Fruit fly (Drosophila melanogaster) whole organism, prepupa: ENCODE data around the gene CG6287.
A peak's percentile ranks its signal among the peaks of the same experiment; 100 is the strongest.

ENCODE experiments used
- CG10669 ChIP-seq: fragments of 200-800 bp; sonication (Bioruptor generic); optimal IDR thresholded peaks from 3 replicates; lab custom pipeline; 2018; ENCODE audit warnings: missing biosample characterization, mild to moderate bottlenecking, missing genetic modification characterization, moderate library complexity
- CG11294 ChIP-seq: fragments of 200-800 bp; sonication (Bioruptor generic); IDR thresholded peaks from 2 replicates; pipeline ENCODE4 v1.3.6; 2022; ENCODE audit warnings: missing biosample characterization, missing genetic modification characterization
- CG11762 ChIP-seq: fragments of 200-800 bp; sonication (Bioruptor generic); optimal IDR thresholded peaks from 3 replicates; lab custom pipeline; 2016; ENCODE audit warnings: missing biosample characterization, missing genetic modification characterization; ENCODE audit not compliant: insufficient read depth
- CG11902 ChIP-seq: fragments of 200-800 bp; sonication (Bioruptor generic); optimal IDR thresholded peaks from 3 replicates; lab custom pipeline; 2016; ENCODE audit warnings: missing biosample characterization, missing genetic modification characterization
- CG15336 ChIP-seq: fragments of 200-800 bp; sonication (Bioruptor generic); IDR thresholded peaks from 2 replicates; pipeline ENCODE4 v1.3.6; 2022; ENCODE audit warnings: missing biosample characterization, missing genetic modification characterization
- CG16779 ChIP-seq: fragments of 200-800 bp; sonication (Bioruptor generic); optimal IDR thresholded peaks from 3 replicates; lab custom pipeline; 2017; ENCODE audit warnings: missing biosample characterization, mild to moderate bottlenecking, missing genetic modification characterization
- CG3032 ChIP-seq: fragments of 200-800 bp; optimal IDR thresholded peaks from 2 replicates; lab custom pipeline; 2019; ENCODE audit warnings: missing biosample characterization, mild to moderate bottlenecking, missing genetic modification characterization, moderate library complexity
- CG31627 ChIP-seq: fragments of 200-800 bp; sonication (Bioruptor generic); optimal IDR thresholded peaks from 3 replicates; lab custom pipeline; 2016; ENCODE audit warnings: missing biosample characterization, missing genetic modification characterization
- CG32006 ChIP-seq: fragments of 200-800 bp; sonication (Bioruptor generic); optimal IDR thresholded peaks from 3 replicates; lab custom pipeline; 2017; ENCODE audit warnings: missing biosample characterization, mild to moderate bottlenecking, missing genetic modification characterization
- CG34406 ChIP-seq: fragments of 200-800 bp; sonication (Bioruptor generic); optimal IDR thresholded peaks from 3 replicates; lab custom pipeline; 2016; ENCODE audit warnings: missing biosample characterization, missing genetic modification characterization
- CG3919 ChIP-seq: fragments of 200-800 bp; sonication (Bioruptor generic); optimal IDR thresholded peaks from 3 replicates; lab custom pipeline; 2016; ENCODE audit warnings: missing biosample characterization, missing genetic modification characterization
- CG6163 ChIP-seq: fragments of 200-800 bp; sonication (Bioruptor generic); IDR thresholded peaks from 3 replicates; pipeline ENCODE4 v1.3.6; 2022; ENCODE audit warnings: missing biosample characterization, missing genetic modification characterization
- CG6276 ChIP-seq: fragments of 200-800 bp; sonication (Bioruptor generic); optimal IDR thresholded peaks from 2 replicates; lab custom pipeline; 2017; ENCODE audit warnings: missing biosample characterization, mild to moderate bottlenecking, missing genetic modification characterization
- CG6792 ChIP-seq: fragments of 200-800 bp; sonication (Bioruptor generic); optimal IDR thresholded peaks from 3 replicates; lab custom pipeline; 2016; ENCODE audit warnings: missing biosample characterization, missing genetic modification characterization
- CG6808 ChIP-seq: fragments of 200-800 bp; sonication (Bioruptor generic); optimal IDR thresholded peaks from 3 replicates; lab custom pipeline; 2017; ENCODE audit warnings: missing biosample characterization, missing genetic modification characterization, mild to moderate bottlenecking, moderate library complexity, missing genetic modification reagents
- CG6854 ChIP-seq: fragments of 200-800 bp; sonication (Bioruptor generic); optimal IDR thresholded peaks from 2 replicates; lab custom pipeline; 2017; ENCODE audit warnings: missing biosample characterization, mild to moderate bottlenecking, missing genetic modification characterization
- CG7368 ChIP-seq: fragments of 200-800 bp; sonication (Bioruptor generic); optimal IDR thresholded peaks from 3 replicates; lab custom pipeline; 2016; ENCODE audit warnings: missing biosample characterization, missing genetic modification characterization
- CG8119 ChIP-seq: fragments of 200-800 bp; sonication (Bioruptor generic); IDR thresholded peaks from 3 replicates; pipeline ENCODE4 v1.3.6; 2022; ENCODE audit warnings: missing biosample characterization, missing genetic modification characterization
- CG8319 ChIP-seq: fragments of 200-800 bp; sonication (Bioruptor generic); optimal IDR thresholded peaks from 3 replicates; lab custom pipeline; 2016; ENCODE audit warnings: missing biosample characterization, missing genetic modification characterization
- CG8632 ChIP-seq: fragments of 200-800 bp; sonication (Bioruptor generic); optimal IDR thresholded peaks from 3 replicates; lab custom pipeline; 2016; ENCODE audit warnings: missing biosample characterization, missing genetic modification characterization
- CG9139 ChIP-seq: fragments of 200-800 bp; sonication (Bioruptor generic); optimal IDR thresholded peaks from 3 replicates; lab custom pipeline; 2017; ENCODE audit warnings: missing biosample characterization, mild to moderate bottlenecking, missing genetic modification characterization
- Eip75B ChIP-seq: fragments of 200-800 bp; sonication (Bioruptor generic); optimal IDR thresholded peaks from 3 replicates; lab custom pipeline; 2016; ENCODE audit warnings: missing biosample characterization, missing genetic modification characterization
- Eip78C ChIP-seq: fragments of 200-800 bp; sonication (Bioruptor generic); peaks from one replicate; lab custom pipeline; 2016; ENCODE audit warnings: missing biosample characterization, missing genetic modification characterization
- Ets21C ChIP-seq: fragments of 200-800 bp; sonication (Bioruptor generic); optimal IDR thresholded peaks from 3 replicates; lab custom pipeline; 2016; ENCODE audit warnings: missing biosample characterization, missing genetic modification characterization
- Ets96B ChIP-seq: fragments of 200-800 bp; optimal IDR thresholded peaks from 2 replicates; lab custom pipeline; 2019; ENCODE audit warnings: missing biosample characterization, mild to moderate bottlenecking, missing genetic modification characterization, moderate library complexity
- Hr38 ChIP-seq: sonication (Bioruptor generic); optimal IDR thresholded peaks from 2 replicates; lab custom pipeline; 2016; ENCODE audit warnings: missing biosample characterization, missing genetic modification characterization
- Hr39 ChIP-seq: fragments of 200-800 bp; sonication (Bioruptor generic); optimal IDR thresholded peaks from 2 replicates; lab custom pipeline; 2016; ENCODE audit warnings: missing biosample characterization, missing genetic modification characterization
- Lpt ChIP-seq: fragments of 200-800 bp; sonication (Bioruptor generic); optimal IDR thresholded peaks from 3 replicates; lab custom pipeline; 2016; ENCODE audit warnings: missing biosample characterization, missing genetic modification characterization
- OdsH ChIP-seq: fragments of 200-800 bp; sonication (Bioruptor generic); optimal IDR thresholded peaks from 3 replicates; lab custom pipeline; 2016; ENCODE audit warnings: missing biosample characterization, missing genetic modification characterization
- Smox ChIP-seq: fragments of 200-800 bp; sonication (Bioruptor generic); optimal IDR thresholded peaks from 3 replicates; lab custom pipeline; 2016; ENCODE audit warnings: missing biosample characterization, missing genetic modification characterization
- Sox15 ChIP-seq: fragments of 200-800 bp; sonication (Bioruptor generic); optimal IDR thresholded peaks from 3 replicates; lab custom pipeline; 2016; ENCODE audit warnings: missing biosample characterization, missing genetic modification characterization
- achi ChIP-seq: fragments of 200-800 bp; sonication (Bioruptor generic); optimal IDR thresholded peaks from 3 replicates; lab custom pipeline; 2016; ENCODE audit warnings: missing biosample characterization, missing genetic modification characterization
- cyc ChIP-seq: fragments of 200-800 bp; sonication (Bioruptor generic); optimal IDR thresholded peaks from 3 replicates; lab custom pipeline; 2016; ENCODE audit warnings: missing biosample characterization, missing genetic modification characterization
- dac ChIP-seq: fragments of 200-800 bp; sonication (Bioruptor generic); optimal IDR thresholded peaks from 2 replicates; lab custom pipeline; 2017; ENCODE audit warnings: missing biosample characterization, mild to moderate bottlenecking, missing genetic modification characterization
- dsx ChIP-seq: fragments of 200-800 bp; optimal IDR thresholded peaks from 3 replicates; lab custom pipeline; 2019; ENCODE audit warnings: missing biosample characterization, mild to moderate bottlenecking, missing genetic modification characterization, moderate library complexity; ENCODE audit not compliant: poor library complexity, severe bottlenecking
- eg ChIP-seq: fragments of 200-800 bp; sonication (Bioruptor generic); IDR thresholded peaks from 3 replicates; pipeline ENCODE4 v1.3.6; 2022; ENCODE audit warnings: missing biosample characterization, missing genetic modification characterization
- esn ChIP-seq: fragments of 200-800 bp; sonication (Bioruptor generic); optimal IDR thresholded peaks from 2 replicates; lab custom pipeline; 2016; ENCODE audit warnings: missing biosample characterization, mild to moderate bottlenecking, missing genetic modification characterization, moderate library complexity
- fd85E ChIP-seq: fragments of 200-800 bp; sonication (Bioruptor generic); optimal IDR thresholded peaks from 3 replicates; lab custom pipeline; 2016; ENCODE audit warnings: missing biosample characterization, missing genetic modification characterization
- fkh ChIP-seq: fragments of 200-800 bp; sonication (Bioruptor generic); optimal IDR thresholded peaks from 3 replicates; lab custom pipeline; 2017; ENCODE audit warnings: missing biosample characterization, mild to moderate bottlenecking, missing genetic modification characterization, moderate library complexity
- lz ChIP-seq: fragments of 200-800 bp; sonication (Bioruptor generic); optimal IDR thresholded peaks from 3 replicates; lab custom pipeline; 2016; ENCODE audit warnings: missing biosample characterization, missing genetic modification characterization
- net ChIP-seq: fragments of 200-800 bp; sonication (Bioruptor generic); optimal IDR thresholded peaks from 3 replicates; lab custom pipeline; 2016; ENCODE audit warnings: missing biosample characterization, missing genetic modification characterization
- pdm3 ChIP-seq: fragments of 200-800 bp; sonication (Bioruptor generic); optimal IDR thresholded peaks from 3 replicates; lab custom pipeline; 2016; ENCODE audit warnings: missing biosample characterization, missing genetic modification characterization
- salr ChIP-seq, 2 experiments: fragments of 200-800 bp; sonication (Bioruptor generic); optimal IDR thresholded peaks; 3 replicates each; lab custom pipeline; 2016 to 2018; ENCODE audit warnings: missing biosample characterization in 2 of 2, missing genetic modification characterization in 2 of 2, mild to moderate bottlenecking in 1 of 2
- spab ChIP-seq: fragments of 200-800 bp; sonication (Bioruptor generic); optimal IDR thresholded peaks from 2 replicates; lab custom pipeline; 2017; ENCODE audit warnings: missing biosample characterization, mild to moderate bottlenecking, missing genetic modification characterization, missing genetic modification reagents
- ss ChIP-seq, 2 experiments: fragments of 200-800 bp; sonication (Bioruptor generic); optimal IDR thresholded peaks; 2 replicates in 1 of 2; 3 replicates in 1 of 2; lab custom pipeline; 2017 to 2018; ENCODE audit warnings: mild to moderate bottlenecking in 2 of 2, missing biosample characterization in 2 of 2, missing genetic modification characterization in 2 of 2, moderate library complexity in 1 of 2
- svp ChIP-seq: fragments of 200-800 bp; sonication (Bioruptor generic); peaks from one replicate; lab custom pipeline; 2016; ENCODE audit warnings: missing biosample characterization, missing genetic modification characterization
- topi ChIP-seq: fragments of 200-800 bp; sonication (Bioruptor generic); optimal IDR thresholded peaks from 3 replicates; lab custom pipeline; 2016; ENCODE audit warnings: missing biosample characterization, missing genetic modification characterization
- vri ChIP-seq: fragments of 200-800 bp; sonication (Bioruptor generic); optimal IDR thresholded peaks from 3 replicates; lab custom pipeline; 2016; ENCODE audit warnings: missing biosample characterization, mild to moderate bottlenecking, missing genetic modification characterization

CG6287 gene

DNA sequence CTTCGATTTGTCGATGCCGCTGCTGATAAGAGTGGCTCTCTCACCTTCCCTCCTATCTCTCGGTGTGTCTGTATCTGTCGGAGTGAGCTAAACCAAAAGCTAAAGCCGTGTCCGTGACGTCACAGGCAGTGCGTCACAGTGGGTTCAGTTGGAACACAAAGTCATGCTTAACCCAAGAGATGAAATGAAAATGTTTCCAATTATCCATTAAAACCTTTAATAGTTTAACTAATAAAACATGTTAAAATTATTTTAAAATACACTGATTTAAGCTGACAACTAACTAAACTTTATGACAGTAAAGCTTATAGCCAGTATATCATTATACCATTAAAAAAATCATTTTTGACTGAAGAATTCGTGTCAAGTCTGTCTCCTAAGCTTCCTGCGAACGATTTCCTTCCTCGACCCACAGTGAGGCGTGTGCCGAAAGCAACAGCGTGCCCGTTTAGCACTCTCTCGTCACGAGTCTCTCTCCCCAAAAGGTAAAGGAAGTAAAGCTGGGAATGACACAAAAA is 42.5 kb downstream of the CG6287 start, which contains the start of gene Idua (continued):
- TF ChIP-seq CG6854 (GFP tag; lab: Kevin White, UChicago), result peak; percentile 68
- peak; percentile 72 for TF ChIP-seq CG15336 (GFP tag; lab: Robert Waterston, UW)
- TF ChIP-seq Ets96B (tag; lab: Kevin White, UChicago), result no peak
- TF ChIP-seq CG6276 (GFP tag; lab: Kevin White, UChicago), result no peak
- peak; percentile 76 for TF ChIP-seq CG34406
- TF ChIP-seq esn (GFP tag; lab: Kevin White, UChicago), result peak; percentile 85
- peak; percentile 85 for TF ChIP-seq net (GFP tag; lab: Kevin White, UChicago)
- peak; percentile 45 for TF ChIP-seq cyc (GFP tag; lab: Kevin White, UChicago)
- TF ChIP-seq CG8319, result no peak
- TF ChIP-seq CG10669, result no peak
- TF ChIP-seq achi (GFP tag; lab: Kevin White, UChicago), result peak; percentile 82
- no peak for TF ChIP-seq Hr38 (GFP tag; lab: Kevin White, UChicago)
- peak; percentile 96 for TF ChIP-seq Eip78C (GFP tag; lab: Kevin White, UChicago)
- TF ChIP-seq, all 60 proteins: peak for 25

DNA sequence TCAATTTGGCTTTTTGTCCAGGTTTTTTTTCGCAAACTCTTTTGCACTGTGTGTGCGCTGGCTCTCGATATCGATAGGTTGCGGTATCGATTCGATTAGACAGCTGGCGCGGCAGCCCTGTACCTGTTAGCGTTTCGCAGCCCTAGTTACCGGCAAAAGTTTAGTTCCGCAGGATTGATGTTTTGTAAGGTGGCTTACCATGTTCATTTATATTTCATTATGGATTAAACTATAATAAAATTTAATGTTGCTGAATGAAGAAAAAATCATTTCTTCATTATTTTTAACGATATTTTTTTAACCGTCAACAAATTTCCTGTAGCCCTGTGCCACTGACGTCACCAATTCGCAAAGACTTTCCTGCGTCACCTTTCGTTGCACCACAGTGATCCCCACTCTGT is 49.0 kb downstream of the CG6287 start, which contains the start of gene Reps:
Reps (minus strand) TSS at position 84 of the 401 bp plus-strand sequence.
- TF ChIP-seq CG16779 (tag; lab: Kevin White, UChicago) (peak; percentile 92), CG32006 (peak; percentile 97), pdm3 (GFP tag; lab: Kevin White, UChicago) (peak; percentile 98), CG7368 (GFP tag; lab: Kevin White, UChicago) (peak; percentile 95), fkh (GFP tag; lab: Kevin White, UChicago) (peak; percentile 92), Ets21C (GFP tag; lab: Kevin White, UChicago) (peak; percentile 96), CG8632 (GFP tag; lab: Kevin White, UChicago) (peak; percentile 97), salr (GFP tag; optimal IDR thresholded peaks at IDR 0.05; lab: Kevin White, UChicago) (peak; percentile 94 to 96), CG6163 (GFP tag; lab: Robert Waterston, UW) (peak; percentile 99), Eip78C (GFP tag; lab: Kevin White, UChicago) (peak; percentile 99), Smox (GFP tag; lab: Kevin White, UChicago) (peak; percentile 98), CG6792 (GFP tag; lab: Kevin White, UChicago) (peak; percentile 97), svp (GFP tag; lab: Kevin White, UChicago) (peak; percentile 99), CG11762 (peak; percentile 98), CG10669 (peak; percentile 98), CG31627 (GFP tag; lab: Kevin White, UChicago) (peak; percentile 99), vri (GFP tag; lab: Kevin White, UChicago) (peak; percentile 94), CG3032 (tag; lab: Kevin White, UChicago) (peak; percentile 99), eg (GFP tag; lab: Robert Waterston, UW) (peak; percentile 99), CG6854 (GFP tag; lab: Kevin White, UChicago) (peak; percentile 91), achi (GFP tag; lab: Kevin White, UChicago) (peak; percentile 97), CG3919 (peak; percentile 98), topi (GFP tag; lab: Kevin White, UChicago) (peak; percentile 98), Sox15 (peak; percentile 98), lz (peak; percentile 99), CG15336 (GFP tag; lab: Robert Waterston, UW) (peak; percentile 97), CG11902 (peak; percentile 98), fd85E (GFP tag; lab: Kevin White, UChicago) (peak; percentile 83), cyc (GFP tag; lab: Kevin White, UChicago) (peak; percentile 99), Hr38 (GFP tag; lab: Kevin White, UChicago) (peak; percentile 84), Eip75B (GFP tag; lab: Kevin White, UChicago) (peak; percentile 98), ss (GFP tag; optimal IDR thresholded peaks at IDR 0.05; lab: Kevin White, UChicago) (peak; percentile 96 to 97), Lpt (GFP tag; lab: Kevin White, UChicago) (peak; percentile 97), CG9139 (GFP tag; lab: Kevin White, UChicago) (peak; percentile 94), OdsH (GFP tag; lab: Kevin White, UChicago) (peak; percentile 99), dsx (peak; percentile 96), dac (GFP tag; lab: Kevin White, UChicago) (peak; percentile 95), CG6808 (GFP tag; lab: Kevin White, UChicago) (peak; percentile 96), spab (GFP tag; lab: Kevin White, UChicago) (peak; percentile 97), Hr39 (GFP tag; lab: Kevin White, UChicago) (peak; percentile 98), CG8119 (GFP tag; lab: Robert Waterston, UW) (peak; percentile 96), Ets96B (tag; lab: Kevin White, UChicago) (peak; percentile 98), CG11294 (GFP tag; lab: Robert Waterston, UW) (peak; percentile 98)
